Worm (Caenorhabditis elegans): Measurements from ENCODE around the gene T16G1.6.

The T16G1.6 gene

ce11 chrV:12967925-12968327 is 31.0 kb upstream of the T16G1.6 start, which contains the start of gene R186.8 (continued):
- TF ChIP-seq nhr-47 (tag; optimal IDR thresholded peaks at IDR 0.05) (peak; percentile 78), zip-4 (GFP tag; optimal IDR thresholded peaks at IDR 0.05) (peak; percentile 20), unc-130 (tag; optimal IDR thresholded peaks at IDR 0.05) (peak; percentile 17), C16A3.4 (tag; optimal IDR thresholded peaks at IDR 0.05) (peak; percentile 33)

ce11 chrV:12967110-12967509 is 30.1 kb upstream of the T16G1.6 start, which contains the start of gene R186.3:
Gene R186.3, minus strand, starts transcription at chrV:12967210.
- no peak for TF ChIP-seq ces-1 (GFP tag; optimal IDR thresholded peaks at IDR 0.05)
- TF ChIP-seq dpl-1 (GFP tag; optimal IDR thresholded peaks at IDR 0.05): no peak
- no peak for TF ChIP-seq fos-1 (tag; optimal IDR thresholded peaks at IDR 0.05)
- no peak for TF ChIP-seq jun-1 (tag; optimal IDR thresholded peaks at IDR 0.05)
- no peak for TF ChIP-seq mdl-1 (tag; optimal IDR thresholded peaks at IDR 0.05)

- TF ChIP-seq nhr-19 (GFP tag; conservative IDR thresholded peaks at IDR 0.05) (no peak), ceh-8 (GFP tag; optimal IDR thresholded peaks at IDR 0.05) (peak; percentile 23)
Observed at ce11 chrV:12964076-12964475, 27.1 kb upstream of the T16G1.6 start, which contains the start of gene srd-35. Gene srd-35, plus strand, starts transcription at chrV:12964376.

- TF ChIP-seq fkh-4 (tag; optimal IDR thresholded peaks at IDR 0.05; ENCODE audit: borderline replicate concordance) (no peak), lin-14 (GFP tag; optimal IDR thresholded peaks at IDR 0.05) (peak; percentile 45), blmp-1 (tag; optimal IDR thresholded peaks at IDR 0.05) (peak; percentile 9), elt-2 (tag; optimal IDR thresholded peaks at IDR 0.05) (peak; percentile 47), efl-1 (optimal IDR thresholded peaks at IDR 0.05) (no peak), efl-1 (GFP tag; optimal IDR thresholded peaks at IDR 0.05 in 1 of 2) (peak in 1 of 2 experiments; percentile 70), nhr-71 (tag; optimal IDR thresholded peaks at IDR 0.05) (peak; percentile 24), mep-1 (tag; optimal IDR thresholded peaks at IDR 0.05) (peak; percentile 31), mef-2 (tag; optimal IDR thresholded peaks at IDR 0.05) (no peak)
Observed at ce11 chrV:12963192-12963591, 26.2 kb upstream of the T16G1.6 start, which contains the start of gene hrg-9. Gene hrg-9, minus strand, starts transcription at chrV:12963343.

ce11 chrV:12961085-12961560 is 24.1 kb upstream of the T16G1.6 start, which contains the start of gene mpst-7:
Gene mpst-7, minus strand, starts transcription at chrV:12961135.
- TF ChIP-seq ceh-90 (tag; optimal IDR thresholded peaks at IDR 0.05) (no peak), unc-98 (GFP tag; IDR thresholded peaks at IDR 0.05) (no peak), fos-1 (tag; optimal IDR thresholded peaks at IDR 0.05) (no peak), blmp-1 (tag; optimal IDR thresholded peaks at IDR 0.05) (peak; percentile 83), skn-1 (tag; optimal IDR thresholded peaks at IDR 0.05) (no peak), nhr-28 (tag; optimal IDR thresholded peaks at IDR 0.05) (no peak), irx-1 (tag; optimal IDR thresholded peaks at IDR 0.05) (no peak), lsy-2 (tag; optimal IDR thresholded peaks at IDR 0.05) (no peak), unc-62 (GFP tag; optimal IDR thresholded peaks at IDR 0.05) (no peak), nhr-11 (tag; optimal IDR thresholded peaks at IDR 0.05) (no peak), zag-1 (tag; optimal IDR thresholded peaks at IDR 0.05) (no peak), nhr-85 (tag) (no peak), lin-39 (tag; optimal IDR thresholded peaks at IDR 0.05) (no peak), fkh-10 (GFP tag; optimal IDR thresholded peaks at IDR 0.05) (no peak), egl-27 (tag; optimal IDR thresholded peaks at IDR 0.05) (no peak), efl-1 (optimal IDR thresholded peaks at IDR 0.05) (no peak), efl-1 (GFP tag; optimal IDR thresholded peaks at IDR 0.05 in 1 of 2) (peak in 1 of 2 experiments; percentile 65), swsn-7 (tag; optimal IDR thresholded peaks at IDR 0.05) (no peak), lin-14 (GFP tag; optimal IDR thresholded peaks at IDR 0.05) (peak; percentile 80), lin-13 (GFP tag; optimal IDR thresholded peaks at IDR 0.05) (no peak)

All from whole organism, L1 larva.